Worm (Caenorhabditis elegans): ENCODE results near the gene F13A7.14.

DNA sequence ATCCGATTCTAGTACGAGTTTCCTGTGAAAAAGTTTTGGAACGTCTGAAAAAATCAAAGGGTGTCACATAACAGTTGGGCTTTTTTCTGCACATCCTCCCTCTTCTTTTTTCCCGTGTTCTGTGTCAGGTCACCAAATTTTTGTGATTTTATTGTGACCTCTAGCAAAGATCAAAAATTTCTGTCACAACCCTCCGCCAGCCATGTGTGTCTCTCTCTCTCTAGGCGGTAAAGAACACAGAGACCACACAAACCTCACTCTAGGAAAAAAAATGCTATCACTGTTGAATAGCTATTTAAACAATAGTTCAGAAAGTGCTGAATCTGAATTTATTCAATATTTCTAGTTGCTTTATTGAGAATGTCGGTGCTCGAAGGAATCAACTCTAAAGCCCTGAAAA lies 11.0 kb upstream of the F13A7.14 start, which contains the start of gene gst-44:
- TF ChIP-seq ama-1 (optimal IDR thresholded peaks at IDR 0.05) (no peak), dpl-1 (GFP tag; optimal IDR thresholded peaks at IDR 0.05) (no peak), pag-3 (tag; optimal IDR thresholded peaks at IDR 0.05; ENCODE audit: borderline replicate concordance, insufficient read depth) (no peak), lin-15B (tag; optimal IDR thresholded peaks at IDR 0.05) (no peak), pqm-1 (tag; optimal IDR thresholded peaks at IDR 0.05) (no peak), xbp-1 (tag; optimal IDR thresholded peaks at IDR 0.05) (no peak), zag-1 (tag; optimal IDR thresholded peaks at IDR 0.05) (no peak), mep-1 (tag; optimal IDR thresholded peaks at IDR 0.05) (no peak), unc-130 (tag; optimal IDR thresholded peaks at IDR 0.05) (no peak), ceh-82 (tag; optimal IDR thresholded peaks at IDR 0.05) (no peak), lin-13 (GFP tag; optimal IDR thresholded peaks at IDR 0.05) (no peak), aly-2 (tag; optimal IDR thresholded peaks at IDR 0.05) (no peak), pax-3 (tag; optimal IDR thresholded peaks at IDR 0.05) (no peak), tlp-1 (tag; optimal IDR thresholded peaks at IDR 0.05) (no peak)
